Worm (Caenorhabditis elegans) whole organism, young adult: Measurements from ENCODE around the gene W07A12.4.

Source experiments
- B0019.2 ChIP-seq: fragments of 200-800 bp; sonication (Bioruptor generic); conservative IDR thresholded peaks from 2 replicates; pipeline ENCODE4 v1.3.6; 2022; ENCODE audit warnings: missing genetic modification reagents, missing genetic modification characterization, missing compliant biosample characterization
- B0336.3 ChIP-seq: fragments of 200-800 bp; sonication (Bioruptor generic); IDR thresholded peaks from 2 replicates; pipeline ENCODE4 v1.3.6; 2022; ENCODE audit warnings: missing genetic modification characterization, missing compliant biosample characterization
- F49E8.2 ChIP-seq: sonication (generic microtip); optimal IDR thresholded peaks from 3 replicates; lab custom pipeline; 2017; ENCODE audit warnings: missing genetic modification characterization, mild to moderate bottlenecking, missing compliant biosample characterization, antibody characterized with exemption, moderate library complexity; ENCODE audit not compliant: insufficient read depth
- F57A8.1 ChIP-seq: fragments of 200-800 bp; sonication (Bioruptor generic); optimal IDR thresholded peaks from 2 replicates; lab custom pipeline; 2018; ENCODE audit warnings: mild to moderate bottlenecking, missing genetic modification characterization, moderate library complexity, missing compliant biosample characterization
- F57C9.4 ChIP-seq: sonication (generic microtip); optimal IDR thresholded peaks from 2 replicates; lab custom pipeline; 2017; ENCODE audit warnings: mild to moderate bottlenecking, missing genetic modification characterization, missing compliant biosample characterization
- K11D2.4 ChIP-seq: fragments of 200-800 bp; sonication (Bioruptor generic); IDR thresholded peaks from 2 replicates; pipeline ENCODE4 v1.3.6; 2022; ENCODE audit warnings: missing genetic modification reagents, missing genetic modification characterization, missing compliant biosample characterization
- T07F8.4 ChIP-seq: sonication (generic microtip); optimal IDR thresholded peaks from 2 replicates; lab custom pipeline; 2016; ENCODE audit warnings: mild to moderate bottlenecking, missing genetic modification characterization, moderate library complexity, missing compliant biosample characterization
- Y53F4B.3 ChIP-seq: fragments of 200-800 bp; sonication (Bioruptor generic); IDR thresholded peaks from 2 replicates; pipeline ENCODE4 v1.3.6; 2022; ENCODE audit warnings: missing genetic modification reagents, missing genetic modification characterization, missing compliant biosample characterization
- Y53G8AR.9 ChIP-seq: fragments of 200-800 bp; sonication (Bioruptor generic); conservative IDR thresholded peaks from 2 replicates; pipeline ENCODE4 v1.3.6; 2022; ENCODE audit warnings: missing genetic modification reagents, missing genetic modification characterization, missing compliant biosample characterization
- Y56A3A.18 ChIP-seq: fragments of 200-800 bp; sonication (Bioruptor generic); IDR thresholded peaks from 2 replicates; pipeline ENCODE4 v1.3.6; 2022; ENCODE audit warnings: missing genetic modification reagents, missing genetic modification characterization, missing compliant biosample characterization
- Y79H2A.3 ChIP-seq: fragments of 200-800 bp; sonication (Bioruptor generic); conservative IDR thresholded peaks from 2 replicates; pipeline ENCODE4 v1.3.6; 2022; ENCODE audit warnings: missing genetic modification reagents, missing genetic modification characterization, missing compliant biosample characterization
- ZK185.1 ChIP-seq: sonication (generic microtip); optimal IDR thresholded peaks from 2 replicates; lab custom pipeline; 2016; ENCODE audit warnings: mild to moderate bottlenecking, missing genetic modification characterization, missing compliant biosample characterization; ENCODE audit not compliant: poor library complexity, severe bottlenecking
- atf-7 ChIP-seq: sonication (generic microtip); optimal IDR thresholded peaks from 2 replicates; lab custom pipeline; 2017; ENCODE audit warnings: mild to moderate bottlenecking, missing genetic modification characterization, missing compliant biosample characterization
- attf-6 ChIP-seq: fragments of 200-800 bp; sonication (Bioruptor generic); IDR thresholded peaks from 2 replicates; pipeline ENCODE4 v1.3.6; 2022; ENCODE audit warnings: missing genetic modification reagents, missing genetic modification characterization, missing compliant biosample characterization
- bed-1 ChIP-seq: fragments of 200-800 bp; sonication (Bioruptor generic); IDR thresholded peaks from 2 replicates; pipeline ENCODE4 v1.3.6; 2022; ENCODE audit warnings: missing genetic modification reagents, missing genetic modification characterization, missing compliant biosample characterization
- bed-2 ChIP-seq: fragments of 200-800 bp; sonication (Bioruptor generic); IDR thresholded peaks from 2 replicates; pipeline ENCODE4 v1.3.6; 2022; ENCODE audit warnings: missing genetic modification reagents, missing genetic modification characterization, missing compliant biosample characterization
- ccch-3 ChIP-seq: fragments of 200-800 bp; sonication (Bioruptor generic); optimal IDR thresholded peaks from 2 replicates; lab custom pipeline; 2018; ENCODE audit warnings: mild to moderate bottlenecking, missing genetic modification characterization, missing compliant biosample characterization
- ceh-27 ChIP-seq: fragments of 200-800 bp; sonication (Bioruptor generic); optimal IDR thresholded peaks from 2 replicates; lab custom pipeline; 2018; ENCODE audit warnings: mild to moderate bottlenecking, missing genetic modification characterization, moderate library complexity, missing compliant biosample characterization
- efl-1 ChIP-seq: fragments of 150-350 bp; optimal IDR thresholded peaks from 2 replicates; lab custom pipeline; 2014; ENCODE audit warnings: missing biosample characterization, missing genetic modification reagents, missing genetic modification characterization
- ets-4 ChIP-seq: fragments of 200-800 bp; sonication (Bioruptor generic); optimal IDR thresholded peaks from 2 replicates; lab custom pipeline; 2018; ENCODE audit warnings: mild to moderate bottlenecking, missing genetic modification characterization, missing compliant biosample characterization
- gei-17 ChIP-seq: fragments of 200-800 bp; sonication (Bioruptor generic); optimal IDR thresholded peaks from 2 replicates; lab custom pipeline; 2018; ENCODE audit warnings: mild to moderate bottlenecking, missing genetic modification characterization, missing compliant biosample characterization
- him-1 ChIP-seq: sonication (generic microtip); optimal IDR thresholded peaks from 2 replicates; lab custom pipeline; 2016; ENCODE audit warnings: missing genotype, missing genetic modification reagents, missing genetic modification characterization, missing compliant biosample characterization
- hmg-1.2 ChIP-seq: fragments of 200-800 bp; sonication (Bioruptor generic); IDR thresholded peaks from 2 replicates; pipeline ENCODE4 v1.3.6; 2022; ENCODE audit warnings: missing genetic modification reagents, missing genetic modification characterization, missing compliant biosample characterization
- let-526 ChIP-seq: fragments of 200-800 bp; sonication (Bioruptor generic); IDR thresholded peaks from 2 replicates; pipeline ENCODE4 v1.3.6; 2022; ENCODE audit warnings: missing genetic modification reagents, missing genetic modification characterization, missing compliant biosample characterization
- lin-26 ChIP-seq: fragments of 200-800 bp; sonication (Bioruptor generic); IDR thresholded peaks from 2 replicates; pipeline ENCODE4 v1.3.6; 2022; ENCODE audit warnings: missing genetic modification reagents, missing genetic modification characterization, missing compliant biosample characterization
- lin-40 ChIP-seq: sonication (generic microtip); optimal IDR thresholded peaks from 2 replicates; lab custom pipeline; 2016; ENCODE audit warnings: missing genetic modification characterization, mild to moderate bottlenecking, missing compliant biosample characterization, missing genotype, missing genetic modification reagents
- madf-10 ChIP-seq: sonication (generic microtip); optimal IDR thresholded peaks from 2 replicates; lab custom pipeline; 2016; ENCODE audit warnings: mild to moderate bottlenecking, missing genetic modification characterization, missing compliant biosample characterization
- mcd-1 ChIP-seq: fragments of 200-800 bp; sonication (Bioruptor generic); IDR thresholded peaks from 2 replicates; pipeline ENCODE4 v1.3.6; 2022; ENCODE audit warnings: missing genetic modification reagents, missing genetic modification characterization, missing compliant biosample characterization
- mxl-1 ChIP-seq: sonication (generic microtip); optimal IDR thresholded peaks from 2 replicates; lab custom pipeline; 2016; ENCODE audit warnings: missing genetic modification characterization, missing compliant biosample characterization
- nfya-1 ChIP-seq: sonication (generic microtip); optimal IDR thresholded peaks from 2 replicates; lab custom pipeline; 2017; ENCODE audit warnings: antibody characterized with exemption, missing compliant biosample characterization, missing genetic modification characterization, borderline replicate concordance; ENCODE audit not compliant: insufficient read depth
- nhr-120 ChIP-seq: fragments of 200-800 bp; sonication (Bioruptor generic); IDR thresholded peaks from 2 replicates; pipeline ENCODE4 v1.3.6; 2022; ENCODE audit warnings: missing genetic modification characterization, missing compliant biosample characterization
- nhr-80 ChIP-seq: sonication (generic microtip); optimal IDR thresholded peaks from 2 replicates; lab custom pipeline; 2016; ENCODE audit warnings: missing genetic modification characterization, missing compliant biosample characterization
- repo-1 ChIP-seq: sonication (generic microtip); optimal IDR thresholded peaks from 2 replicates; lab custom pipeline; 2017; ENCODE audit warnings: mild to moderate bottlenecking, missing genetic modification characterization, missing compliant biosample characterization
- rpc-1 ChIP-seq, 2 experiments: fragments of 150-350 bp in 1 of 2; sonication (generic microtip) in 1 of 2; optimal IDR thresholded peaks; 2 replicates each; lab custom pipeline; 2014 to 2018; ENCODE audit warnings: missing biosample characterization in 1 of 2, missing genetic modification characterization in 1 of 2, missing genetic modification reagents in 1 of 2, missing genotype in 1 of 2
- snpc-1.1 ChIP-seq: sonication (generic microtip); optimal IDR thresholded peaks from 2 replicates; lab custom pipeline; 2017; ENCODE audit warnings: missing genetic modification characterization, mild to moderate bottlenecking, missing compliant biosample characterization, antibody characterized with exemption, moderate library complexity, missing genotype, missing genetic modification reagents; ENCODE audit not compliant: insufficient read depth
- snpc-1.3 ChIP-seq: sonication (generic microtip); optimal IDR thresholded peaks from 2 replicates; lab custom pipeline; 2017; ENCODE audit warnings: missing genetic modification characterization, mild to moderate bottlenecking, missing compliant biosample characterization, antibody characterized with exemption, moderate library complexity, missing genotype, missing genetic modification reagents; ENCODE audit not compliant: insufficient read depth
- somi-1 ChIP-seq: fragments of 200-800 bp; sonication (Bioruptor generic); optimal IDR thresholded peaks from 2 replicates; lab custom pipeline; 2018; ENCODE audit warnings: mild to moderate bottlenecking, missing genetic modification characterization, missing compliant biosample characterization
- tbp1 ChIP-seq: fragments of 200-800 bp; sonication (Bioruptor generic); optimal IDR thresholded peaks from 2 replicates; lab custom pipeline; 2018; ENCODE audit warnings: mild to moderate bottlenecking, missing genetic modification characterization, missing compliant biosample characterization
- unc-62 ChIP-seq: fragments of 150-350 bp; optimal IDR thresholded peaks from 2 replicates; lab custom pipeline; 2014; ENCODE audit warnings: missing biosample characterization, missing genetic modification reagents, missing genetic modification characterization
- zfh-2 ChIP-seq: fragments of 200-800 bp; sonication (Bioruptor generic); conservative IDR thresholded peaks from 2 replicates; pipeline ENCODE4 v1.3.6; 2022; ENCODE audit warnings: missing genetic modification reagents, missing genetic modification characterization, missing compliant biosample characterization
- zim-3 ChIP-seq: sonication (generic microtip); optimal IDR thresholded peaks from 2 replicates; lab custom pipeline; 2017; ENCODE audit warnings: mild to moderate bottlenecking, missing genetic modification characterization, moderate library complexity, missing compliant biosample characterization
- ztf-26 ChIP-seq: sonication (generic microtip); optimal IDR thresholded peaks from 2 replicates; lab custom pipeline; 2017; ENCODE audit warnings: missing genetic modification characterization, missing compliant biosample characterization

The W07A12.4 gene

ce11 chrII:9125007-9125406 lies 21.1 kb upstream of the W07A12.4 start:
- TF ChIP-seq nhr-80 (tag; lab: Kevin White, UChicago) (peak; percentile 12), snpc-1.3 (no peak)

- no peak for TF ChIP-seq zfh-2 (GFP tag; lab: Robert Waterston, UW)
- TF ChIP-seq ztf-26 (tag; lab: Kevin White, UChicago) = no peak
- TF ChIP-seq B0336.3 (GFP tag; lab: Robert Waterston, UW) = no peak
- no peak for TF ChIP-seq ets-4 (GFP tag; lab: Kevin White, UChicago)
- no peak for TF ChIP-seq Y79H2A.3
- no peak for TF ChIP-seq F49E8.2 (tag; lab: Kevin White, UChicago)
- no peak for TF ChIP-seq snpc-1.1 (tag; lab: Kevin White, UChicago)
- no peak for TF ChIP-seq zim-3 (tag; lab: Kevin White, UChicago)
- no peak for TF ChIP-seq ZK185.1
- TF ChIP-seq bed-1 (GFP tag; lab: Robert Waterston, UW) = no peak
- TF ChIP-seq lin-40 (tag; lab: Kevin White, UChicago) = no peak
- TF ChIP-seq T07F8.4 (tag; lab: Kevin White, UChicago) = no peak
- TF ChIP-seq, all 124 proteins: peak for 0
These were observed 19.1 kb upstream of the W07A12.4 start for ce11 chrII:9126965-9127364.

- TF ChIP-seq attf-6 (GFP tag; lab: Robert Waterston, UW) (no peak), snpc-1.3 (no peak), Y56A3A.18 (GFP tag; lab: Robert Waterston, UW) (no peak), bed-2 (GFP tag; lab: Robert Waterston, UW) (no peak), ceh-27 (no peak), nfya-1 (tag; lab: Kevin White, UChicago) (no peak), F57C9.4 (tag; lab: Kevin White, UChicago) (no peak), mxl-1 (tag; lab: Kevin White, UChicago) (no peak), ztf-26 (tag; lab: Kevin White, UChicago) (no peak), unc-62 (GFP tag; lab: Kevin White, UChicago) (no peak), B0019.2 (GFP tag; lab: Robert Waterston, UW) (no peak), Y53F4B.3 (GFP tag; lab: Robert Waterston, UW) (no peak), repo-1 (tag; lab: Kevin White, UChicago) (no peak), F57A8.1 (no peak), B0336.3 (GFP tag; lab: Robert Waterston, UW) (no peak), him-1 (tag; lab: Kevin White, UChicago) (no peak), T07F8.4 (tag; lab: Kevin White, UChicago) (no peak), zfh-2 (GFP tag; lab: Robert Waterston, UW) (no peak)
These were observed 18.7 kb upstream of the W07A12.4 start for ce11 chrII:9127379-9127778.

ce11 chrII:9128132-9128531 lies 17.9 kb upstream of the W07A12.4 start:
- peak; percentile 32 for TF ChIP-seq tbp1 (GFP tag; lab: Kevin White, UChicago)
- TF ChIP-seq ztf-26 (tag; lab: Kevin White, UChicago) = peak; percentile 47
- TF ChIP-seq efl-1 (GFP tag; lab: Kevin White, UChicago) = no peak
- TF ChIP-seq ccch-3 (GFP tag; lab: Kevin White, UChicago) = no peak
- peak; percentile 30 for TF ChIP-seq atf-7 (tag; lab: Kevin White, UChicago)
- TF ChIP-seq nhr-120 = no peak
- TF ChIP-seq gei-17 (GFP tag; lab: Kevin White, UChicago) = peak; percentile 10
- TF ChIP-seq rpc-1 (optimal IDR thresholded peaks at IDR 0.05; lab: Kevin White, UChicago) = peak; percentile 49
- TF ChIP-seq rpc-1 (tag; optimal IDR thresholded peaks at IDR 0.05; lab: Kevin White, UChicago) = no peak
- no peak for TF ChIP-seq F57C9.4 (tag; lab: Kevin White, UChicago)
- peak; percentile 20; the same call in 1 of the 2 replicates for TF ChIP-seq K11D2.4 (GFP tag; lab: Robert Waterston, UW)
- TF ChIP-seq nhr-80 (tag; lab: Kevin White, UChicago) = peak; percentile 74
- TF ChIP-seq hmg-1.2 (GFP tag; lab: Robert Waterston, UW) = peak; percentile 51; the same call in 1 of the 2 replicates
- 0 out of 2 replicates have a peak, but pooled peaks have one; percentile 39 for TF ChIP-seq let-526
- no peak for TF ChIP-seq Y53G8AR.9
- TF ChIP-seq mcd-1 = 0 out of 2 replicates have a peak, but pooled peaks have one; percentile 21
- TF ChIP-seq somi-1 (GFP tag; lab: Kevin White, UChicago) = peak; percentile 55
- TF ChIP-seq madf-10 (tag; lab: Kevin White, UChicago) = peak; percentile 36
- no peak for TF ChIP-seq ZK185.1
- TF ChIP-seq lin-26 (GFP tag; lab: Robert Waterston, UW) = 0 out of 2 replicates have a peak, but pooled peaks have one; percentile 49
